Worm (Caenorhabditis elegans): ENCODE measurements around the gene C17H11.6.

DNA sequence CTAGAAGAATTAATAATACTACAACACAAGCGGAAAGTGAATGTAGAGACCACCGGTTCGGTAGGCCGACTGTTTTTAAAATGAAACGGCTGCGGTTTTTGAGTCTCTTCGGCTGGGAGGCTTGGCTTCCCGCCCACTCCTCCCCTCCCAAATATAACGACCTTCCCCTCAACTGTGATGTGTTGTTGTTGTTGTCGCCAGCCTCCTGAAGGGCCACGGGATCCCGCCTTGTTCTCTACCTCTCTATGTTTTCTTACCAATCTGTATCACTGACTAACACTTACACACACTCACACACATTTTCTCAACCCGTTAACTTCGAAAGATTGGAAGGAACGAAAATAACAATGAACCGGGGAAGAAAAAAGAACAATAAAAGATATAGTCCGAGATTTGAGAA, 30.0 kb upstream of the C17H11.6 start:
- no peak for TF ChIP-seq pes-1 (GFP tag; IDR thresholded peaks at IDR 0.05)
- TF ChIP-seq hmbx-1 (tag; optimal IDR thresholded peaks at IDR 0.05), result no peak
- no peak for TF ChIP-seq ama-1 (optimal IDR thresholded peaks at IDR 0.05)
